Worm (Caenorhabditis elegans) whole organism, mixed stage, embryonic: Measurements from ENCODE around the gene nxf-1.

Experiments used
- blmp-1 ChIP-seq: fragments of 150-350 bp; optimal IDR thresholded peaks from 2 replicates; lab custom pipeline; 2014; ENCODE audit warnings: missing biosample characterization, missing genetic modification characterization
- ceh-43 ChIP-seq: fragments of 200-800 bp; sonication (Bioruptor generic); optimal IDR thresholded peaks from 2 replicates; lab custom pipeline; 2018; ENCODE audit warnings: mild to moderate bottlenecking, missing genetic modification characterization, moderate library complexity, missing compliant biosample characterization
- ceh-83 ChIP-seq: fragments of 200-800 bp; sonication (Bioruptor generic); optimal IDR thresholded peaks from 2 replicates; lab custom pipeline; 2018; ENCODE audit warnings: mild to moderate bottlenecking, missing genetic modification characterization, missing compliant biosample characterization
- ces-1 ChIP-seq: fragments of 150-350 bp; optimal IDR thresholded peaks from 2 replicates; lab custom pipeline; 2014; ENCODE audit warnings: missing biosample characterization, missing genetic modification reagents, missing genetic modification characterization
- elt-1 ChIP-seq: sonication (generic microtip); optimal IDR thresholded peaks from 2 replicates; lab custom pipeline; 2017; ENCODE audit warnings: missing genetic modification characterization, mild to moderate bottlenecking, missing compliant biosample characterization, antibody characterized with exemption, moderate library complexity, borderline replicate concordance; ENCODE audit not compliant: insufficient read depth
- elt-3 ChIP-seq: fragments of 150-350 bp; optimal IDR thresholded peaks from 2 replicates; lab custom pipeline; 2014; ENCODE audit warnings: missing biosample characterization, missing genetic modification characterization
- flh-1 ChIP-seq: fragments of 200-800 bp; sonication (Bioruptor generic); optimal IDR thresholded peaks from 2 replicates; lab custom pipeline; 2018; ENCODE audit warnings: mild to moderate bottlenecking, missing genetic modification characterization, moderate library complexity, missing compliant biosample characterization
- hlh-1 ChIP-seq: fragments of 150-350 bp; optimal IDR thresholded peaks from 2 replicates; lab custom pipeline; 2014; ENCODE audit warnings: missing biosample characterization, missing genetic modification reagents, missing genetic modification characterization
- mep-1 ChIP-seq: fragments of 150-350 bp; optimal IDR thresholded peaks from 2 replicates; lab custom pipeline; 2017; ENCODE audit warnings: missing biosample characterization, missing genetic modification reagents, missing genetic modification characterization, inconsistent platforms
- mls-2 ChIP-seq: sonication (generic microtip); optimal IDR thresholded peaks from 2 replicates; lab custom pipeline; 2016; ENCODE audit warnings: mild to moderate bottlenecking, missing genetic modification characterization, moderate library complexity, missing compliant biosample characterization
- nhr-12 ChIP-seq: fragments of 150-350 bp; optimal IDR thresholded peaks from 2 replicates; lab custom pipeline; 2014; ENCODE audit warnings: missing biosample characterization, missing genetic modification characterization
- nhr-28 ChIP-seq: fragments of 150-350 bp; optimal IDR thresholded peaks from 2 replicates; lab custom pipeline; 2014; ENCODE audit warnings: missing biosample characterization, missing genetic modification characterization
- sem-2 ChIP-seq: fragments of 200-800 bp; sonication (Bioruptor generic); optimal IDR thresholded peaks from 2 replicates; lab custom pipeline; 2018; ENCODE audit warnings: mild to moderate bottlenecking, missing genetic modification characterization, missing compliant biosample characterization
- tbx-8 ChIP-seq: fragments of 200-800 bp; sonication (Bioruptor generic); optimal IDR thresholded peaks from 2 replicates; lab custom pipeline; 2018; ENCODE audit warnings: mild to moderate bottlenecking, missing genetic modification characterization, moderate library complexity, missing compliant biosample characterization
- unc-120 ChIP-seq: sonication (generic microtip); optimal IDR thresholded peaks from 2 replicates; lab custom pipeline; 2017; ENCODE audit warnings: missing genetic modification characterization, missing compliant biosample characterization; ENCODE audit not compliant: poor library complexity, severe bottlenecking
- unc-39 ChIP-seq: fragments of 150-350 bp; optimal IDR thresholded peaks from 2 replicates; lab custom pipeline; 2014; ENCODE audit warnings: missing biosample characterization, missing genetic modification characterization
- unc-62 ChIP-seq: fragments of 150-350 bp; optimal IDR thresholded peaks from 2 replicates; lab custom pipeline; 2014; ENCODE audit warnings: missing biosample characterization, missing genetic modification reagents, missing genetic modification characterization
- zip-8 ChIP-seq: fragments of 150-350 bp; optimal IDR thresholded peaks from 2 replicates; lab custom pipeline; 2014; ENCODE audit warnings: missing biosample characterization, missing genetic modification characterization
- ztf-11 ChIP-seq: fragments of 150-350 bp; optimal IDR thresholded peaks from 2 replicates; lab custom pipeline; 2014; ENCODE audit warnings: missing biosample characterization, missing genetic modification characterization

Gene nxf-1

DNA sequence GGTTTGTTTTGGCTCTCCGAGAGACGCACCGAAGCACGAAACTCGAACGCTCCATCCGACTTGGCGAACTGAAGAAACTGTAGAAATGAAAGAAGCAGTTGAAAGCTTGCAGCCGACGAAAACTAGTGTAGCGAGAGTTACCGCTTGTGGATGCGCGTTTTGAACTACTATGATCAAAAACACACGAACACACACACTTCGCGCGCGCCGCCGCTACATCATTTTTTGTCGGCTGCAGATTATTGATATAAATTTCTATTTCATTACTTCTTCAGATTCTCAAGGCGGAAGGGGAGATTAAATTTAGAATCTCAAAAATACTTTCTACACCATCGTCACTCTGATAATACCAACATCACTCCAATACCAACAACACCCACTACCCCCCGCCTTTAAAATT, 52.8 kb downstream of the nxf-1 start:
- TF ChIP-seq flh-1 (GFP tag; lab: Kevin White, UChicago) (no peak), blmp-1 (tag; lab: Kevin White, UChicago) (no peak), nhr-12 (tag; lab: Kevin White, UChicago) (no peak), elt-1 (tag; lab: Kevin White, UChicago) (no peak), sem-2 (GFP tag; lab: Kevin White, UChicago) (no peak), ceh-83 (no peak), unc-62 (GFP tag; lab: Kevin White, UChicago) (no peak), nhr-28 (no peak), mls-2 (tag; lab: Kevin White, UChicago) (no peak), ceh-43 (GFP tag; lab: Kevin White, UChicago) (no peak), unc-39 (no peak), mep-1 (tag; lab: Kevin White, UChicago) (no peak), unc-120 (no peak), elt-3 (no peak), tbx-8 (GFP tag; lab: Kevin White, UChicago) (no peak), ztf-11 (no peak), hlh-1 (tag; lab: Kevin White, UChicago) (no peak), ces-1 (GFP tag; lab: Kevin White, UChicago) (no peak), zip-8 (tag; lab: Kevin White, UChicago) (no peak)
- TF ChIP-seq, all 35 proteins: peak for 0
